Worm (Caenorhabditis elegans): ENCODE results near the gene trpp-4.

The trpp-4 gene

ce11 chrV:9414516-9414915 is 14.4 kb downstream of the trpp-4 start, which contains the start of gene F36D4.4:
Gene F36D4.4, minus strand, starts transcription at chrV:9414616.
- TF ChIP-seq sdz-38 (tag; optimal IDR thresholded peaks at IDR 0.05) (no peak), ztf-28 (GFP tag; IDR thresholded peaks at IDR 0.05) (no peak), madf-6 (GFP tag; IDR thresholded peaks at IDR 0.05) (no peak), F49E8.2 (tag; optimal IDR thresholded peaks at IDR 0.05; ENCODE audit: insufficient read depth) (no peak), nfyb-1 (GFP tag; IDR thresholded peaks at IDR 0.05) (no peak), F57A8.1 (GFP tag; optimal IDR thresholded peaks at IDR 0.05) (no peak), nhr-27 (tag; optimal IDR thresholded peaks at IDR 0.05) (no peak), hsf-1 (GFP tag; IDR thresholded peaks at IDR 0.05) (no peak), rcor-1 (GFP tag; IDR thresholded peaks at IDR 0.05) (no peak), nhr-179 (tag; optimal IDR thresholded peaks at IDR 0.05) (no peak), B0035.1 (tag; optimal IDR thresholded peaks at IDR 0.05) (no peak), nhr-80 (tag; optimal IDR thresholded peaks at IDR 0.05) (no peak), akir-1 (GFP tag; optimal IDR thresholded peaks at IDR 0.05) (no peak)

- TF ChIP-seq B0336.3 (GFP tag; IDR thresholded peaks at IDR 0.05) (no peak), D2030.7 (GFP tag; IDR thresholded peaks at IDR 0.05) (no peak), cebp-1 (GFP tag; IDR thresholded peaks at IDR 0.05) (no peak), cebp-1 (tag; optimal IDR thresholded peaks at IDR 0.05) (no peak), K11D2.4 (GFP tag; IDR thresholded peaks at IDR 0.05) (no peak), die-1 (tag; optimal IDR thresholded peaks at IDR 0.05) (no peak), bed-1 (GFP tag; IDR thresholded peaks at IDR 0.05) (no peak), madf-3 (GFP tag; IDR thresholded peaks at IDR 0.05) (no peak), ZK185.1 (tag; optimal IDR thresholded peaks at IDR 0.05; ENCODE audit: poor library complexity, severe bottlenecking) (no peak), pha-4 (tag; optimal IDR thresholded peaks at IDR 0.05) (no peak), rec-8 (tag; optimal IDR thresholded peaks at IDR 0.05) (no peak), nhr-179 (tag; optimal IDR thresholded peaks at IDR 0.05) (no peak), xnd-1 (tag; optimal IDR thresholded peaks at IDR 0.05) (no peak), mxl-1 (tag; optimal IDR thresholded peaks at IDR 0.05) (no peak), ekl-4 (GFP tag; IDR thresholded peaks at IDR 0.05) (no peak), nhr-120 (GFP tag; IDR thresholded peaks at IDR 0.05) (no peak)
Observed at ce11 chrV:9416624-9417023, 16.5 kb downstream of the trpp-4 start, which contains the start of gene F36D4.1. Gene F36D4.1, plus strand, starts transcription at chrV:9416924.

ce11 chrV:9422745-9423144 is 22.6 kb downstream of the trpp-4 start:
- TF ChIP-seq ccch-3 (GFP tag; optimal IDR thresholded peaks at IDR 0.05) (no peak), hmg-1.2 (GFP tag; IDR thresholded peaks at IDR 0.05) (peak; percentile 55; the same call in 1 of the 2 replicates), mcd-1 (GFP tag; IDR thresholded peaks at IDR 0.05) (no peak)

ce11 chrV:9423539-9423938 is 23.4 kb downstream of the trpp-4 start:
- TF ChIP-seq madf-8 (GFP tag; conservative IDR thresholded peaks at IDR 0.05) (no peak), unc-62 (GFP tag; optimal IDR thresholded peaks at IDR 0.05) (no peak), ztf-26 (tag; optimal IDR thresholded peaks at IDR 0.05) (no peak), ekl-4 (GFP tag; IDR thresholded peaks at IDR 0.05) (no peak), ceh-27 (GFP tag; optimal IDR thresholded peaks at IDR 0.05) (no peak), ama-1 (optimal IDR thresholded peaks at IDR 0.05) (no peak), ama-1 (GFP tag; optimal IDR thresholded peaks at IDR 0.05) (no peak), egrh-3 (GFP tag; IDR thresholded peaks at IDR 0.05) (no peak), ets-4 (GFP tag; optimal IDR thresholded peaks at IDR 0.05) (no peak), unc-130 (GFP tag; optimal IDR thresholded peaks at IDR 0.05) (no peak), zfh-2 (GFP tag; conservative IDR thresholded peaks at IDR 0.05) (no peak), K12H6.12 (tag; optimal IDR thresholded peaks at IDR 0.05) (no peak), mel-28 (tag; optimal IDR thresholded peaks at IDR 0.05; ENCODE audit: borderline replicate concordance) (no peak), mes-4 (tag; optimal IDR thresholded peaks at IDR 0.05) (no peak), repo-1 (tag; optimal IDR thresholded peaks at IDR 0.05) (no peak)
